Worm (Caenorhabditis elegans) whole organism, mixed stage, embryonic: ENCODE measurements around the gene str-85.

Experiments
- ceh-83 ChIP-seq: fragments of 200-800 bp; sonication (Bioruptor generic); optimal IDR thresholded peaks from 2 replicates; lab custom pipeline; 2018; ENCODE audit warnings: mild to moderate bottlenecking, missing genetic modification characterization, missing compliant biosample characterization
- elt-1 ChIP-seq: sonication (generic microtip); optimal IDR thresholded peaks from 2 replicates; lab custom pipeline; 2017; ENCODE audit warnings: missing genetic modification characterization, mild to moderate bottlenecking, missing compliant biosample characterization, antibody characterized with exemption, moderate library complexity, borderline replicate concordance; ENCODE audit not compliant: insufficient read depth
- mep-1 ChIP-seq: fragments of 150-350 bp; optimal IDR thresholded peaks from 2 replicates; lab custom pipeline; 2017; ENCODE audit warnings: missing biosample characterization, missing genetic modification reagents, missing genetic modification characterization, inconsistent platforms
- nhr-237 ChIP-seq: fragments of 150-350 bp; optimal IDR thresholded peaks from 2 replicates; lab custom pipeline; 2014; ENCODE audit warnings: missing biosample characterization, missing genetic modification characterization
- tbx-8 ChIP-seq: fragments of 200-800 bp; sonication (Bioruptor generic); optimal IDR thresholded peaks from 2 replicates; lab custom pipeline; 2018; ENCODE audit warnings: mild to moderate bottlenecking, missing genetic modification characterization, moderate library complexity, missing compliant biosample characterization
- unc-62 ChIP-seq: fragments of 150-350 bp; optimal IDR thresholded peaks from 2 replicates; lab custom pipeline; 2014; ENCODE audit warnings: missing biosample characterization, missing genetic modification reagents, missing genetic modification characterization

- TF ChIP-seq ceh-83 (no peak), unc-62 (GFP tag; lab: Kevin White, UChicago) (no peak), nhr-237 (tag; lab: Kevin White, UChicago) (no peak), mep-1 (tag; lab: Kevin White, UChicago) (no peak), tbx-8 (GFP tag; lab: Kevin White, UChicago) (no peak), elt-1 (no peak)
Observed at ce11 chrV:8937476-8938249, 48.0 kb downstream of the str-85 start.
